Fruit fly (Drosophila melanogaster) whole organism, wandering third instar larva: ENCODE data around the gene CG33766.

Experiments
- Hr78 ChIP-seq: fragments of >200 bp; optimal IDR thresholded peaks from 2 replicates; lab custom pipeline; 2017; ENCODE audit warnings: missing biosample characterization, missing genetic modification characterization
- Jra ChIP-seq: sonication (Bioruptor generic); optimal IDR thresholded peaks from 2 replicates; lab custom pipeline; 2016; ENCODE audit warnings: missing biosample characterization, missing genetic modification characterization
- dl ChIP-seq, 2 experiments: fragments of 175-275, 200-275 bp in 1 of 2; fragments of 200-275 bp in 1 of 2; sonication (Bioruptor generic); optimal IDR thresholded peaks; lab custom pipeline; 2018; ENCODE audit warnings: mild to moderate bottlenecking in 2 of 2, missing biosample characterization in 2 of 2, missing genetic modification characterization in 2 of 2, moderate library complexity in 2 of 2; ENCODE audit not compliant: partially characterized antibody in 2 of 2, insufficient read depth in 1 of 2
- dmrt93B ChIP-seq: fragments of 200-800 bp; sonication (Bioruptor generic); optimal IDR thresholded peaks from 2 replicates; lab custom pipeline; 2018; ENCODE audit warnings: missing biosample characterization, mild to moderate bottlenecking, missing genetic modification characterization
- ey ChIP-seq: fragments of 200-800 bp; sonication (Bioruptor generic); optimal IDR thresholded peaks from 2 replicates; lab custom pipeline; 2016; ENCODE audit warnings: missing biosample characterization, missing genetic modification characterization
- fru ChIP-seq: fragments of 200-800 bp; sonication (Bioruptor generic); optimal IDR thresholded peaks from 3 replicates; lab custom pipeline; 2016; ENCODE audit warnings: missing biosample characterization, mild to moderate bottlenecking, missing genetic modification characterization
- pan ChIP-seq: fragments of >200 bp; optimal IDR thresholded peaks from 2 replicates; lab custom pipeline; 2017
- usp ChIP-seq: fragments of >200 bp; optimal IDR thresholded peaks from 2 replicates; lab custom pipeline; 2017; ENCODE audit warnings: missing biosample characterization, missing genetic modification characterization

dm6 chr3L:22642276-22642900 is 3.0 kb upstream of the CG33766 start:
- TF ChIP-seq Jra (GFP tag; lab: Kevin White, UChicago) (no peak), Hr78 (GFP tag; lab: Kevin White, UChicago) (no peak), fru (GFP tag; lab: Kevin White, UChicago) (no peak), ey (GFP tag; lab: Kevin White, UChicago) (no peak), pan (lab: Kevin White, UChicago) (no peak), dmrt93B (GFP tag; lab: Kevin White, UChicago) (no peak), usp (GFP tag; lab: Kevin White, UChicago) (no peak), dl (GFP tag; optimal IDR thresholded peaks at IDR 0.05; lab: Kevin White, UChicago; ENCODE audit: insufficient read depth in 1 of 2, partially characterized antibody in 2 of 2) (no peak)
